Fruit fly (Drosophila melanogaster): Measurements from ENCODE around the gene cv.

dm6 chrX:5741625-5742024 lies 51.8 kb downstream of the cv start:
- TF ChIP-seq CG8301 (tag; optimal IDR thresholded peaks at IDR 0.05) (no peak), Pif1A (GFP tag; optimal IDR thresholded peaks at IDR 0.05) (no peak), CG4496 (GFP tag; IDR thresholded peaks at IDR 0.05) (no peak), CG34367 (tag; optimal IDR thresholded peaks at IDR 0.05) (no peak), Pif1B (GFP tag; optimal IDR thresholded peaks at IDR 0.05) (no peak), CG9948 (tag; optimal IDR thresholded peaks at IDR 0.05) (no peak)
